Worm (Caenorhabditis elegans): ENCODE measurements around the gene F25H8.2.
"Not testable (repeated sequence)": the region's sequence is repeated elsewhere in the genome, so short reads cannot be mapped to it uniquely, and the experiment has no call there.

ce11 chrIV:9893649-9894048 lies 38.4 kb upstream of the F25H8.2 start, which contains the start of gene sss-1:
- not testable (repeated sequence) for TF ChIP-seq pqm-1 (tag; optimal IDR thresholded peaks at IDR 0.05); hmg-1.1 (GFP tag; IDR thresholded peaks at IDR 0.05); aha-1 (tag); zfp-3 (GFP tag; conservative IDR thresholded peaks at IDR 0.05); dmd-9 (GFP tag; IDR thresholded peaks at IDR 0.05); skn-1 (tag; optimal IDR thresholded peaks at IDR 0.05); nhr-237 (tag; optimal IDR thresholded peaks at IDR 0.05)

Measured in whole organism, L4 larva.